Fruit fly (Drosophila melanogaster) whole organism, embryonic: ENCODE results near the gene CG5262.
A peak's percentile ranks its signal among the peaks of the same experiment; 100 is the strongest.

Experiments used
- Atf-2 ChIP-seq: fragments of 200-800 bp; sonication (Bioruptor generic); optimal IDR thresholded peaks from 2 replicates; lab custom pipeline; 2016; ENCODE audit warnings: missing biosample characterization, missing genetic modification characterization
- BtbVII ChIP-seq: fragments of 200-800 bp; sonication (Bioruptor generic); optimal IDR thresholded peaks from 3 replicates; lab custom pipeline; 2017; ENCODE audit warnings: missing biosample characterization, mild to moderate bottlenecking, missing genetic modification characterization
- C15 ChIP-seq: fragments of 200-800 bp; sonication (Bioruptor generic); IDR thresholded peaks from 3 replicates; pipeline ENCODE4 v1.3.6; 2022; ENCODE audit warnings: missing biosample characterization, missing genetic modification characterization
- CG10147 ChIP-seq: fragments of 200-800 bp; sonication (Bioruptor generic); optimal IDR thresholded peaks from 2 replicates; lab custom pipeline; 2019; ENCODE audit warnings: missing biosample characterization, mild to moderate bottlenecking, missing genetic modification characterization, moderate library complexity
- CG11398 ChIP-seq: fragments of 200-800 bp; sonication (Bioruptor generic); optimal IDR thresholded peaks from 2 replicates; lab custom pipeline; 2016; ENCODE audit warnings: missing biosample characterization, missing genetic modification characterization
- CG11723 ChIP-seq: fragments of 200-800 bp; sonication (Bioruptor generic); optimal IDR thresholded peaks from 2 replicates; lab custom pipeline; 2017; ENCODE audit warnings: missing biosample characterization, mild to moderate bottlenecking, missing genetic modification characterization
- CG14667 ChIP-seq: fragments of 200-800 bp; sonication (Bioruptor generic); IDR thresholded peaks from 2 replicates; pipeline ENCODE4 v1.3.6; 2022; ENCODE audit warnings: missing biosample characterization, missing genetic modification characterization
- CG1602 ChIP-seq: fragments of 200-800 bp; sonication (Bioruptor generic); optimal IDR thresholded peaks from 3 replicates; lab custom pipeline; 2016; ENCODE audit warnings: missing biosample characterization, missing genetic modification characterization
- CG17328 ChIP-seq: fragments of 200-800 bp; sonication (Bioruptor generic); IDR thresholded peaks from 2 replicates; pipeline ENCODE4 v1.3.6; 2022; ENCODE audit warnings: missing biosample characterization, missing genetic modification characterization
- CG18599 ChIP-seq: fragments of 200-800 bp; sonication (Bioruptor generic); optimal IDR thresholded peaks from 3 replicates; lab custom pipeline; 2017; ENCODE audit warnings: missing biosample characterization, missing genetic modification characterization, mild to moderate bottlenecking, moderate library complexity, missing genetic modification reagents
- CG3281 ChIP-seq: fragments of 200-800 bp; sonication (Bioruptor generic); optimal IDR thresholded peaks from 3 replicates; lab custom pipeline; 2017; ENCODE audit warnings: missing biosample characterization, mild to moderate bottlenecking, missing genetic modification characterization
- CG4282 ChIP-seq: fragments of 200-800 bp; sonication (Bioruptor generic); optimal IDR thresholded peaks from 2 replicates; lab custom pipeline; 2016; ENCODE audit warnings: missing biosample characterization, missing genetic modification characterization
- CG6854 ChIP-seq: fragments of 200-800 bp; sonication (Bioruptor generic); optimal IDR thresholded peaks from 3 replicates; lab custom pipeline; 2017; ENCODE audit warnings: missing biosample characterization, mild to moderate bottlenecking, missing genetic modification characterization
- CG7786 ChIP-seq: fragments of 200-800 bp; sonication (Bioruptor generic); optimal IDR thresholded peaks from 2 replicates; lab custom pipeline; 2016; ENCODE audit warnings: missing biosample characterization, missing genetic modification characterization
- CG8281 ChIP-seq: fragments of 200-800 bp; sonication (Bioruptor generic); optimal IDR thresholded peaks from 2 replicates; lab custom pipeline; 2018; ENCODE audit warnings: missing biosample characterization, mild to moderate bottlenecking, missing genetic modification characterization, moderate library complexity
- CG8388 ChIP-seq: fragments of 200-800 bp; sonication (Bioruptor generic); optimal IDR thresholded peaks from 2 replicates; lab custom pipeline; 2019; ENCODE audit warnings: missing biosample characterization, mild to moderate bottlenecking, missing genetic modification characterization, moderate library complexity
- CG8478 ChIP-seq: fragments of >200 bp; optimal IDR thresholded peaks from 2 replicates; lab custom pipeline; 2018
- CG9609 ChIP-seq: fragments of 200-800 bp; sonication (Bioruptor generic); optimal IDR thresholded peaks from 3 replicates; lab custom pipeline; 2016; ENCODE audit warnings: missing biosample characterization, missing genetic modification characterization
- CG9817 ChIP-seq: fragments of 200-800 bp; sonication (Bioruptor generic); optimal IDR thresholded peaks from 2 replicates; lab custom pipeline; 2018; ENCODE audit warnings: missing biosample characterization, mild to moderate bottlenecking, missing genetic modification characterization, moderate library complexity
- Dad ChIP-seq: fragments of 200-800 bp; sonication (Bioruptor generic); optimal IDR thresholded peaks from 3 replicates; lab custom pipeline; 2016; ENCODE audit warnings: missing biosample characterization, missing genetic modification characterization
- Dek ChIP-seq: fragments of 200-800 bp; sonication (Bioruptor generic); optimal IDR thresholded peaks from 3 replicates; lab custom pipeline; 2019; ENCODE audit warnings: missing biosample characterization, mild to moderate bottlenecking, missing genetic modification characterization, moderate library complexity
- Dip2 ChIP-seq: fragments of 200-800 bp; sonication (Bioruptor generic); IDR thresholded peaks from 2 replicates; pipeline ENCODE4 v1.3.6; 2022; ENCODE audit warnings: missing biosample characterization, missing genetic modification characterization
- Eip74EF ChIP-seq, 2 experiments: fragments of 200-800 bp in 1 of 2; fragments of >200 bp in 1 of 2; sonication (Bioruptor generic) in 1 of 2; optimal IDR thresholded peaks; 2 replicates each; lab custom pipeline; 2017 to 2019; ENCODE audit warnings: missing biosample characterization in 2 of 2, missing genetic modification characterization in 2 of 2, mild to moderate bottlenecking in 1 of 2, moderate library complexity in 1 of 2
- HmgD ChIP-seq: fragments of 200-800 bp; sonication (Bioruptor generic); optimal IDR thresholded peaks from 3 replicates; lab custom pipeline; 2016; ENCODE audit warnings: missing biosample characterization, missing genetic modification characterization
- MTF-1 ChIP-seq: fragments of 200-800 bp; sonication (Bioruptor generic); optimal IDR thresholded peaks from 2 replicates; lab custom pipeline; 2018; ENCODE audit warnings: missing biosample characterization, mild to moderate bottlenecking, missing genetic modification characterization, borderline replicate concordance
- NC2α ChIP-seq: fragments of 200-800 bp; sonication (Bioruptor generic); optimal IDR thresholded peaks from 2 replicates; lab custom pipeline; 2016; ENCODE audit warnings: missing biosample characterization, missing genetic modification characterization
- Xrp1 ChIP-seq: fragments of 200-800 bp; sonication (Bioruptor generic); IDR thresholded peaks from 2 replicates; pipeline ENCODE4 v1.3.6; 2022; ENCODE audit warnings: missing biosample characterization, missing genetic modification characterization
- abd-A ChIP-seq: fragments of 200-800 bp; sonication (Bioruptor generic); optimal IDR thresholded peaks from 3 replicates; lab custom pipeline; 2019; ENCODE audit warnings: missing biosample characterization, mild to moderate bottlenecking, missing genetic modification characterization, moderate library complexity
- bowl ChIP-seq: fragments of 200-800 bp; sonication (Bioruptor generic); IDR thresholded peaks from 2 replicates; pipeline ENCODE4 v1.3.6; 2022; ENCODE audit warnings: missing biosample characterization, missing genetic modification characterization
- chinmo ChIP-seq: fragments of 200-800 bp; sonication (Bioruptor generic); IDR thresholded peaks from 4 replicates; pipeline ENCODE4 v1.3.6; 2022; ENCODE audit warnings: missing biosample characterization, missing genetic modification characterization; ENCODE audit not compliant: partially characterized antibody
- fd96Cb ChIP-seq: fragments of 200-800 bp; sonication (Bioruptor generic); optimal IDR thresholded peaks from 2 replicates; lab custom pipeline; 2018; ENCODE audit warnings: missing biosample characterization, mild to moderate bottlenecking, missing genetic modification characterization, moderate library complexity
- fu2 ChIP-seq: fragments of 200-800 bp; sonication (Bioruptor generic); optimal IDR thresholded peaks from 2 replicates; lab custom pipeline; 2016; ENCODE audit warnings: missing biosample characterization, missing genetic modification characterization
- maf-S ChIP-seq: fragments of 200-800 bp; sonication (Bioruptor generic); optimal IDR thresholded peaks from 2 replicates; lab custom pipeline; 2016; ENCODE audit warnings: missing biosample characterization, missing genetic modification characterization
- mam ChIP-seq: fragments of 200-800 bp; sonication (Bioruptor generic); optimal IDR thresholded peaks from 3 replicates; lab custom pipeline; 2016; ENCODE audit warnings: missing biosample characterization, missing genetic modification characterization
- nau ChIP-seq: fragments of 200-800 bp; sonication (Bioruptor generic); optimal IDR thresholded peaks from 3 replicates; lab custom pipeline; 2017; ENCODE audit warnings: missing biosample characterization, mild to moderate bottlenecking, missing genetic modification characterization, missing genetic modification reagents
- nom ChIP-seq: fragments of 200-800 bp; sonication (Bioruptor generic); optimal IDR thresholded peaks from 2 replicates; lab custom pipeline; 2017; ENCODE audit warnings: missing biosample characterization, missing genetic modification characterization, mild to moderate bottlenecking, moderate library complexity, missing genetic modification reagents
- phol ChIP-seq: fragments of 200-800 bp; sonication (Bioruptor generic); optimal IDR thresholded peaks from 3 replicates; lab custom pipeline; 2018; ENCODE audit warnings: missing biosample characterization, mild to moderate bottlenecking, missing genetic modification characterization, moderate library complexity
- sc ChIP-seq, 3 experiments: fragments of >200 bp in 2 of 3; fragments of 200-800 bp in 1 of 3; sonication (Bioruptor generic) in 1 of 3; optimal IDR thresholded peaks; 2 replicates in 2 of 3; 3 replicates in 1 of 3; lab custom pipeline; 2017; ENCODE audit warnings: mild to moderate bottlenecking in 1 of 3, missing biosample characterization in 1 of 3, missing genetic modification characterization in 1 of 3, missing genetic modification reagents in 1 of 3
- sens ChIP-seq: fragments of 200-800 bp; sonication (Bioruptor generic); peaks from one replicate; lab custom pipeline; 2016; ENCODE audit warnings: missing biosample characterization, missing genetic modification characterization
- sens-2 ChIP-seq: fragments of 200-800 bp; sonication (Bioruptor generic); IDR thresholded peaks from 2 replicates; pipeline ENCODE4 v1.3.6; 2022; ENCODE audit warnings: missing biosample characterization, missing genetic modification characterization
- sna ChIP-seq: fragments of 200-800 bp; sonication (Bioruptor generic); IDR thresholded peaks from 2 replicates; pipeline ENCODE4 v1.3.6; 2022; ENCODE audit warnings: missing biosample characterization, missing genetic modification characterization; ENCODE audit not compliant: partially characterized antibody
- ssp ChIP-seq: fragments of 200-800 bp; sonication (Bioruptor generic); IDR thresholded peaks from 2 replicates; pipeline ENCODE4 v1.3.6; 2022; ENCODE audit warnings: missing biosample characterization, missing genetic modification characterization
- sug ChIP-seq: fragments of 200-800 bp; optimal IDR thresholded peaks from 2 replicates; lab custom pipeline; 2019; ENCODE audit warnings: missing biosample characterization, mild to moderate bottlenecking, missing genetic modification characterization, moderate library complexity
- trh ChIP-seq: fragments of 200-800 bp; sonication (Bioruptor generic); optimal IDR thresholded peaks from 2 replicates; lab custom pipeline; 2016; ENCODE audit warnings: missing biosample characterization, missing genetic modification characterization
- vfl ChIP-seq: fragments of 200-800 bp; sonication (Bioruptor generic); optimal IDR thresholded peaks from 2 replicates; lab custom pipeline; 2016; ENCODE audit warnings: missing biosample characterization, missing genetic modification characterization
- vvl ChIP-seq: fragments of 200-800 bp; sonication (Bioruptor generic); IDR thresholded peaks from 2 replicates; pipeline ENCODE4 v1.3.6; 2022; ENCODE audit warnings: missing biosample characterization, missing genetic modification characterization
- yki ChIP-seq: fragments of >200 bp; optimal IDR thresholded peaks from 3 replicates; lab custom pipeline; 2018
- zen2 ChIP-seq: fragments of 200-800 bp; sonication (Bioruptor generic); IDR thresholded peaks from 3 replicates; pipeline ENCODE4 v1.3.6; 2022; ENCODE audit warnings: missing biosample characterization, missing genetic modification characterization; ENCODE audit not compliant: partially characterized antibody

CG5262 gene

DNA sequence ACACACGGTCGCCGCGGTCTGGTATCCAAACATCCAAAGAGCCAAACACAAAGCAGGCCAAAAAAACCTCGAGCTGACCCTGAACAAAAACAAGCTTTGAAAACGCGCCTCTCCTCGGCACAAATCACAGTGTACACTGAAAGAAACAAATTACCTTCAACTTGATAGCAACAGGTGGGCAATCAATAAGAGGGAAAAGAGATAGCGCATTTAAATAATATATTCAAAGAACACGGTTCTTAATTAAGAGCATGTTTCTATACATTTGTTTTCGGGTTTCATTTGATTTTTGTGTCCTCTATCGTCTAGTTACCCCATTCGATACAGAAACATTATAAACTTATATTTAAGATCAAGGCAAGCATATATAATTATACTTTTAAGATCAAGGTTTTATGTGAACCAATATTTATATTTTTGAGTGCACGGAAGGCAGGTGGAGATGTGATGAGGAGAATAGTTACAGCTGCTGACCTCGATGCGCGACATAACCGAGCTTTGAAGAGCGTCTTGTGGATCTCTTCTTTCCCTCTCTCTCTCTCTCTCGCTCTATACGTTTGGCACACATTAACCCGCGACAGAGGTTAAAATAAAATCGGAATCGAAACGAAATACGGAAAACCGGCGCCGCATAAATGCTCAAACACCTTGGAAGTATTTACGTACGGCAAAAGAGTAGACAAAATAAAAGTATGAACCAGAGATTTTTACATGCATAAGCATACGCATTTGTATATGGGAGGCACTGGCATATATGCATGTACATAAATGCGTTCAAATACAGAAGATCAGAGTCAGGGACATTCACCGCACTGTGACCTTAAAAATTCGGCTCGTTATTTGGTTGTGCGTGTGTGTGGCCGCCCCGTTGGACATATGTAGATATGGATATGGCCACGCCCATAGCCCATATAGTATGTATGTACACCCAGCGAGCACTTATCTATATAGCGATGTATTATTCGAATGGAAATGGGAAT is 31.7 kb downstream of the CG5262 start (continued):
- TF ChIP-seq fd96Cb (peak; percentile 82), trh (peak; percentile 46), Xrp1 (peak; percentile 61), CG4282 (no peak), HmgD (GFP tag; lab: Kevin White, UChicago) (no peak), phol (peak; percentile 91), ssp (GFP tag; lab: Robert Waterston, UW) (peak; percentile 63), C15 (GFP tag; lab: Robert Waterston, UW) (0 out of 3 replicates have a peak, but pooled peaks have one; percentile 51), Eip74EF (GFP tag; optimal IDR thresholded peaks at IDR 0.05; lab: Kevin White, UChicago) (peak in 1 of 2 experiments; percentile 88), nau (GFP tag; lab: Kevin White, UChicago) (peak; percentile 81), CG10147 (GFP tag; lab: Kevin White, UChicago) (peak; percentile 81), CG11723 (peak; percentile 82), vfl (GFP tag; lab: Kevin White, UChicago) (peak; percentile 55), chinmo (peak; percentile 88), sna (no peak), vvl (GFP tag; lab: Robert Waterston, UW) (peak; percentile 80), mam (GFP tag; lab: Kevin White, UChicago) (peak; percentile 77), CG9817 (tag; lab: Kevin White, UChicago) (peak; percentile 82), CG3281 (GFP tag; lab: Kevin White, UChicago) (peak; percentile 89), CG8281 (tag; lab: Kevin White, UChicago) (peak; percentile 70), CG17328 (GFP tag; lab: Robert Waterston, UW) (peak; percentile 62), CG1602 (GFP tag; lab: Kevin White, UChicago) (peak; percentile 85), CG6854 (GFP tag; lab: Kevin White, UChicago) (peak; percentile 87), zen2 (GFP tag; lab: Robert Waterston, UW) (no peak), Dip2 (GFP tag; lab: Robert Waterston, UW) (no peak), BtbVII (GFP tag; lab: Kevin White, UChicago) (peak; percentile 87), CG18599 (GFP tag; lab: Kevin White, UChicago) (peak; percentile 85), CG8478 (no peak), sens-2 (no peak), Dad (GFP tag; lab: Kevin White, UChicago) (peak; percentile 61), nom (GFP tag; lab: Kevin White, UChicago) (no peak), yki (lab: Kevin White, UChicago) (no peak), sc (optimal IDR thresholded peaks at IDR 0.05; lab: Kevin White, UChicago) (no peak), sc (GFP tag; optimal IDR thresholded peaks at IDR 0.05; lab: Kevin White, UChicago) (peak; percentile 72), Dek (tag; lab: Kevin White, UChicago) (peak; percentile 90), MTF-1 (no peak), CG14667 (GFP tag; lab: Robert Waterston, UW) (peak; percentile 47), CG11398 (peak; percentile 23), CG9609 (GFP tag; lab: Kevin White, UChicago) (peak; percentile 72), maf-S (GFP tag; lab: Kevin White, UChicago) (peak; percentile 66), CG7786 (GFP tag; lab: Kevin White, UChicago) (peak; percentile 63), Atf-2 (GFP tag; lab: Kevin White, UChicago) (peak; percentile 63), CG8388 (GFP tag; lab: Kevin White, UChicago) (peak; percentile 84), sens (GFP tag; lab: Kevin White, UChicago) (peak; percentile 97), fu2 (peak; percentile 70), bowl (GFP tag; lab: Robert Waterston, UW) (0 out of 2 replicates have a peak, but pooled peaks have one; percentile 13), abd-A (tag; lab: Kevin White, UChicago) (peak; percentile 87), NC2α (GFP tag; lab: Kevin White, UChicago) (peak; percentile 42), sug (peak; percentile 79)
